Worm (Caenorhabditis elegans): ENCODE measurements around the gene prx-1.

ce11 chrX:14327398-14327797 lies 13.7 kb downstream of the prx-1 start, which contains the start of gene C11H1.7:
- no peak for TF ChIP-seq nhr-28 (tag; optimal IDR thresholded peaks at IDR 0.05)
- no peak for TF ChIP-seq nhr-12 (tag; optimal IDR thresholded peaks at IDR 0.05)
- TF ChIP-seq sptf-1 (tag; optimal IDR thresholded peaks at IDR 0.05) = no peak
- TF ChIP-seq nhr-76 (tag; optimal IDR thresholded peaks at IDR 0.05) = no peak
- TF ChIP-seq lsy-2 (tag; optimal IDR thresholded peaks at IDR 0.05) = no peak
- TF ChIP-seq lin-13 (tag; optimal IDR thresholded peaks at IDR 0.05) = no peak

All from whole organism, mixed stage, embryonic.